Fruit fly (Drosophila melanogaster): ENCODE data around the gene Ten-m.

Ten-m gene

dm6 chr3L:22406649-22407048, 1.0 kb downstream of the Ten-m start:
- TF ChIP-seq br (GFP tag; optimal IDR thresholded peaks at IDR 0.05) = no peak
- no peak for TF ChIP-seq lola (GFP tag; optimal IDR thresholded peaks at IDR 0.05)
- TF ChIP-seq fru (GFP tag; optimal IDR thresholded peaks at IDR 0.05) = no peak
- TF ChIP-seq dmrt93B (GFP tag; optimal IDR thresholded peaks at IDR 0.05) = no peak
- no peak for TF ChIP-seq h (GFP tag; optimal IDR thresholded peaks at IDR 0.05)
- TF ChIP-seq Myc (optimal IDR thresholded peaks at IDR 0.05) = no peak
- no peak for TF ChIP-seq OdsH (GFP tag; optimal IDR thresholded peaks at IDR 0.05)

- no peak for TF ChIP-seq psq (GFP tag; optimal IDR thresholded peaks at IDR 0.05)
- no peak for TF ChIP-seq br (GFP tag; optimal IDR thresholded peaks at IDR 0.05)
- no peak for TF ChIP-seq pan (optimal IDR thresholded peaks at IDR 0.05)
- no peak for TF ChIP-seq Dfd (GFP tag; optimal IDR thresholded peaks at IDR 0.05)
- no peak for TF ChIP-seq h (GFP tag; optimal IDR thresholded peaks at IDR 0.05)
- no peak for TF ChIP-seq woc (GFP tag; optimal IDR thresholded peaks at IDR 0.05)
- no peak for TF ChIP-seq Vsx2 (GFP tag; optimal IDR thresholded peaks at IDR 0.05; ENCODE audit: partially characterized antibody)
- no peak for TF ChIP-seq HLH106 (tag; optimal IDR thresholded peaks at IDR 0.05)
- TF ChIP-seq Myc (optimal IDR thresholded peaks at IDR 0.05) = no peak
- no peak for TF ChIP-seq CG9705 (GFP tag; optimal IDR thresholded peaks at IDR 0.05)
- no peak for TF ChIP-seq usp (GFP tag; optimal IDR thresholded peaks at IDR 0.05)
- no peak for TF ChIP-seq Jra (GFP tag; optimal IDR thresholded peaks at IDR 0.05)
- no peak for TF ChIP-seq sv (GFP tag; optimal IDR thresholded peaks at IDR 0.05)
- TF ChIP-seq CrebA (GFP tag; optimal IDR thresholded peaks at IDR 0.05; ENCODE audit: borderline replicate concordance) = no peak
- TF ChIP-seq foxo (GFP tag; optimal IDR thresholded peaks at IDR 0.05) = no peak
- TF ChIP-seq Dif (GFP tag; optimal IDR thresholded peaks at IDR 0.05; ENCODE audit: partially characterized antibody) = no peak
- TF ChIP-seq lola (GFP tag; optimal IDR thresholded peaks at IDR 0.05) = no peak
- TF ChIP-seq sage (GFP tag; optimal IDR thresholded peaks at IDR 0.05) = no peak
Observed at dm6 chr3L:22405366-22405765, 2.3 kb downstream of the Ten-m start.

dm6 chr3L:22404126-22404525, 3.5 kb downstream of the Ten-m start:
- no peak for TF ChIP-seq pan (optimal IDR thresholded peaks at IDR 0.05)
- no peak for TF ChIP-seq woc (GFP tag; optimal IDR thresholded peaks at IDR 0.05)

dm6 chr3L:22403640-22404039, 4.0 kb downstream of the Ten-m start:
- TF ChIP-seq Mio (GFP tag; optimal IDR thresholded peaks at IDR 0.05) = no peak
- TF ChIP-seq dl (GFP tag; optimal IDR thresholded peaks at IDR 0.05; ENCODE audit: insufficient read depth in 1 of 2, partially characterized antibody in 2 of 2) = no peak

- no peak for TF ChIP-seq N (GFP tag; optimal IDR thresholded peaks at IDR 0.05)
- TF ChIP-seq Dif (GFP tag; optimal IDR thresholded peaks at IDR 0.05; ENCODE audit: partially characterized antibody) = no peak
- TF ChIP-seq GATAd (GFP tag; optimal IDR thresholded peaks at IDR 0.05) = no peak
- no peak for TF ChIP-seq jim (GFP tag; optimal IDR thresholded peaks at IDR 0.05)
Observed at dm6 chr3L:22402822-22403318, 4.8 kb downstream of the Ten-m start.

dm6 chr3L:22401524-22401923, 6.1 kb downstream of the Ten-m start:
- no peak for TF ChIP-seq lola (GFP tag; optimal IDR thresholded peaks at IDR 0.05)
- TF ChIP-seq Vsx2 (GFP tag; optimal IDR thresholded peaks at IDR 0.05; ENCODE audit: partially characterized antibody) = no peak
- no peak for TF ChIP-seq CG32264 (GFP tag; optimal IDR thresholded peaks at IDR 0.05)

- no peak for TF ChIP-seq sage (GFP tag; optimal IDR thresholded peaks at IDR 0.05)
- TF ChIP-seq CrebA (GFP tag; optimal IDR thresholded peaks at IDR 0.05; ENCODE audit: borderline replicate concordance) = no peak
- no peak for TF ChIP-seq sv (GFP tag; optimal IDR thresholded peaks at IDR 0.05)
- TF ChIP-seq jim (GFP tag; optimal IDR thresholded peaks at IDR 0.05) = no peak
- TF ChIP-seq Hnf4 (GFP tag; optimal IDR thresholded peaks at IDR 0.05) = no peak
- TF ChIP-seq rgr (GFP tag; optimal IDR thresholded peaks at IDR 0.05) = no peak
- no peak for TF ChIP-seq Sp1 (GFP tag; optimal IDR thresholded peaks at IDR 0.05)
- TF ChIP-seq dmrt93B (GFP tag; optimal IDR thresholded peaks at IDR 0.05) = no peak
- no peak for TF ChIP-seq Abd-B (GFP tag; optimal IDR thresholded peaks at IDR 0.05)
- TF ChIP-seq tai (GFP tag; optimal IDR thresholded peaks at IDR 0.05) = no peak
- TF ChIP-seq Myc (optimal IDR thresholded peaks at IDR 0.05) = no peak
- no peak for TF ChIP-seq Dif (GFP tag; optimal IDR thresholded peaks at IDR 0.05; ENCODE audit: partially characterized antibody)
- TF ChIP-seq psq (GFP tag; optimal IDR thresholded peaks at IDR 0.05) = no peak
- TF ChIP-seq foxo (GFP tag; optimal IDR thresholded peaks at IDR 0.05) = no peak
- TF ChIP-seq h (GFP tag; optimal IDR thresholded peaks at IDR 0.05) = no peak
Observed at dm6 chr3L:22400776-22401292, 6.8 kb downstream of the Ten-m start.
